Worm (Caenorhabditis elegans) whole organism, late embryonic: Measurements from ENCODE around the gene cap-2.

Experiments
- C08G9.2 ChIP-seq: sonication (generic microtip); optimal IDR thresholded peaks from 2 replicates; lab custom pipeline; 2016; ENCODE audit warnings: mild to moderate bottlenecking, missing genetic modification characterization, moderate library complexity, missing compliant biosample characterization
- C38D4.7 ChIP-seq: fragments of 200-800 bp; sonication (Bioruptor generic); optimal IDR thresholded peaks from 2 replicates; lab custom pipeline; 2018; ENCODE audit warnings: mild to moderate bottlenecking, missing genetic modification characterization, moderate library complexity, missing compliant biosample characterization
- F13H6.1 ChIP-seq: sonication (generic microtip); optimal IDR thresholded peaks from 2 replicates; lab custom pipeline; 2016; ENCODE audit warnings: missing genetic modification characterization, missing compliant biosample characterization
- K02D7.2 ChIP-seq: sonication (generic microtip); optimal IDR thresholded peaks from 2 replicates; lab custom pipeline; 2017; ENCODE audit warnings: mild to moderate bottlenecking, missing genetic modification characterization, missing compliant biosample characterization
- K09A11.1 ChIP-seq: sonication (generic microtip); optimal IDR thresholded peaks from 2 replicates; lab custom pipeline; 2017; ENCODE audit warnings: antibody characterized with exemption, mild to moderate bottlenecking, missing genetic modification characterization, missing compliant biosample characterization; ENCODE audit not compliant: insufficient read depth
- T23F11.4 ChIP-seq: fragments of 200-800 bp; sonication (Bioruptor generic); optimal IDR thresholded peaks from 2 replicates; lab custom pipeline; 2018; ENCODE audit warnings: mild to moderate bottlenecking, missing genetic modification characterization, missing compliant biosample characterization
- Y22D7AL.16 ChIP-seq: sonication (generic microtip); optimal IDR thresholded peaks from 2 replicates; lab custom pipeline; 2016; ENCODE audit warnings: missing genetic modification characterization, missing compliant biosample characterization
- ahr-1 ChIP-seq: sonication (generic microtip); optimal IDR thresholded peaks from 2 replicates; lab custom pipeline; 2016; ENCODE audit warnings: missing genetic modification characterization, missing compliant biosample characterization
- ama-1 ChIP-seq: fragments of 150-350 bp; optimal IDR thresholded peaks from 2 replicates; lab custom pipeline; 2014
- ceh-14 ChIP-seq: sonication (generic microtip); optimal IDR thresholded peaks from 2 replicates; lab custom pipeline; 2016; ENCODE audit warnings: missing genotype, missing genetic modification characterization, missing compliant biosample characterization
- ceh-18 ChIP-seq: sonication (generic microtip); optimal IDR thresholded peaks from 2 replicates; lab custom pipeline; 2016; ENCODE audit warnings: missing genetic modification characterization, missing compliant biosample characterization
- ceh-19 ChIP-seq: fragments of 200-800 bp; sonication (Bioruptor generic); optimal IDR thresholded peaks from 2 replicates; lab custom pipeline; 2018; ENCODE audit warnings: mild to moderate bottlenecking, missing genetic modification characterization, missing compliant biosample characterization
- ceh-2 ChIP-seq: sonication (generic microtip); optimal IDR thresholded peaks from 2 replicates; lab custom pipeline; 2016; ENCODE audit warnings: missing genotype, missing genetic modification characterization, missing compliant biosample characterization
- ceh-22 ChIP-seq: sonication (generic microtip); optimal IDR thresholded peaks from 2 replicates; lab custom pipeline; 2017; ENCODE audit warnings: missing biosample characterization, missing genetic modification characterization
- ceh-30 ChIP-seq: fragments of 150-350 bp; optimal IDR thresholded peaks from 2 replicates; lab custom pipeline; 2014; ENCODE audit warnings: missing biosample characterization, missing genetic modification characterization
- ceh-31 ChIP-seq: sonication (generic microtip); optimal IDR thresholded peaks from 2 replicates; lab custom pipeline; 2016; ENCODE audit warnings: missing genetic modification characterization, missing compliant biosample characterization
- ceh-34 ChIP-seq: sonication (generic microtip); optimal IDR thresholded peaks from 2 replicates; lab custom pipeline; 2016; ENCODE audit warnings: mild to moderate bottlenecking, missing genetic modification characterization, missing compliant biosample characterization
- ceh-6 ChIP-seq: fragments of 200-800 bp; sonication (Bioruptor generic); optimal IDR thresholded peaks from 2 replicates; lab custom pipeline; 2018; ENCODE audit warnings: mild to moderate bottlenecking, missing genetic modification characterization, missing compliant biosample characterization
- dmd-4 ChIP-seq: sonication (generic microtip); optimal IDR thresholded peaks from 2 replicates; lab custom pipeline; 2016; ENCODE audit warnings: borderline replicate concordance, missing genetic modification characterization, missing compliant biosample characterization
- dve-1 ChIP-seq: sonication (generic microtip); optimal IDR thresholded peaks from 2 replicates; lab custom pipeline; 2017; ENCODE audit warnings: antibody characterized with exemption, mild to moderate bottlenecking, missing genetic modification characterization, missing compliant biosample characterization
- elt-2 ChIP-seq: sonication (generic microtip); optimal IDR thresholded peaks from 2 replicates; lab custom pipeline; 2016; ENCODE audit warnings: missing genetic modification reagents, missing genetic modification characterization, missing compliant biosample characterization
- elt-4 ChIP-seq: sonication (generic microtip); optimal IDR thresholded peaks from 2 replicates; lab custom pipeline; 2016; ENCODE audit warnings: missing genetic modification characterization, missing compliant biosample characterization
- ets-4 ChIP-seq: sonication (generic microtip); optimal IDR thresholded peaks from 2 replicates; lab custom pipeline; 2016; ENCODE audit warnings: missing genetic modification characterization, missing compliant biosample characterization
- fax-1 ChIP-seq: sonication (generic microtip); optimal IDR thresholded peaks from 2 replicates; lab custom pipeline; 2016; ENCODE audit warnings: missing genotype, missing genetic modification characterization, missing compliant biosample characterization
- gmeb-2 ChIP-seq: sonication (generic microtip); optimal IDR thresholded peaks from 2 replicates; lab custom pipeline; 2016; ENCODE audit warnings: missing genetic modification characterization, inconsistent platforms, missing compliant biosample characterization
- hlh-15 ChIP-seq: sonication (generic microtip); optimal IDR thresholded peaks from 2 replicates; lab custom pipeline; 2016; ENCODE audit warnings: missing genetic modification characterization, missing compliant biosample characterization
- hlh-30 ChIP-seq: sonication (generic microtip); optimal IDR thresholded peaks from 2 replicates; lab custom pipeline; 2017; ENCODE audit warnings: antibody characterized with exemption, missing genetic modification characterization, missing compliant biosample characterization; ENCODE audit not compliant: insufficient read depth
- hlh-6 ChIP-seq: sonication (generic microtip); optimal IDR thresholded peaks from 2 replicates; lab custom pipeline; 2016; ENCODE audit warnings: missing genotype, missing genetic modification characterization, missing compliant biosample characterization
- hlh-8 ChIP-seq: sonication (generic microtip); optimal IDR thresholded peaks from 2 replicates; lab custom pipeline; 2016; ENCODE audit warnings: missing genotype, missing genetic modification characterization, missing compliant biosample characterization
- lim-6 ChIP-seq: sonication (generic microtip); optimal IDR thresholded peaks from 2 replicates; lab custom pipeline; 2016; ENCODE audit warnings: missing genetic modification characterization, missing compliant biosample characterization
- lin-11 ChIP-seq: fragments of 200-800 bp; sonication (Bioruptor generic); optimal IDR thresholded peaks from 2 replicates; lab custom pipeline; 2018; ENCODE audit warnings: mild to moderate bottlenecking, missing genetic modification characterization, missing compliant biosample characterization
- madf-2 ChIP-seq: sonication (generic microtip); optimal IDR thresholded peaks from 2 replicates; lab custom pipeline; 2017; ENCODE audit warnings: missing genetic modification characterization, missing compliant biosample characterization
- nfya-1 ChIP-seq: sonication (generic microtip); optimal IDR thresholded peaks from 2 replicates; lab custom pipeline; 2017; ENCODE audit warnings: missing genetic modification characterization, mild to moderate bottlenecking, missing compliant biosample characterization, antibody characterized with exemption, moderate library complexity
- nhr-11 ChIP-seq: fragments of 150-350 bp; optimal IDR thresholded peaks from 2 replicates; lab custom pipeline; 2014; ENCODE audit warnings: missing biosample characterization, missing genetic modification characterization
- nhr-232 ChIP-seq: sonication (generic microtip); optimal IDR thresholded peaks from 2 replicates; lab custom pipeline; 2016; ENCODE audit warnings: missing genetic modification characterization, missing compliant biosample characterization
- odd-2 ChIP-seq: sonication (generic microtip); optimal IDR thresholded peaks from 2 replicates; lab custom pipeline; 2017; ENCODE audit warnings: antibody characterized with exemption, mild to moderate bottlenecking, missing genetic modification characterization, missing compliant biosample characterization
- pag-3 ChIP-seq: sonication (generic microtip); optimal IDR thresholded peaks from 2 replicates; lab custom pipeline; 2016; ENCODE audit warnings: missing compliant biosample characterization, missing genetic modification characterization, borderline replicate concordance
- pax-1 ChIP-seq: fragments of 150-350 bp; optimal IDR thresholded peaks from 2 replicates; lab custom pipeline; 2014; ENCODE audit warnings: missing biosample characterization, missing genetic modification characterization
- pha-2 ChIP-seq: sonication (generic microtip); optimal IDR thresholded peaks from 2 replicates; lab custom pipeline; 2017; ENCODE audit warnings: mild to moderate bottlenecking, missing genetic modification characterization, missing compliant biosample characterization
- pha-4 ChIP-seq: fragments of 150-350 bp; optimal IDR thresholded peaks from 2 replicates; lab custom pipeline; 2018; ENCODE audit warnings: missing biosample characterization, missing genetic modification reagents, missing genetic modification characterization
- pqm-1 ChIP-seq: sonication (generic microtip); optimal IDR thresholded peaks from 2 replicates; lab custom pipeline; 2016; ENCODE audit warnings: missing genetic modification characterization, missing compliant biosample characterization
- pros-1 ChIP-seq: fragments of 150-350 bp; optimal IDR thresholded peaks from 2 replicates; lab custom pipeline; 2014; ENCODE audit warnings: missing biosample characterization, missing genetic modification reagents, missing genetic modification characterization
- ref-2 ChIP-seq: sonication (generic microtip); optimal IDR thresholded peaks from 2 replicates; lab custom pipeline; 2016; ENCODE audit warnings: missing genetic modification characterization, missing compliant biosample characterization
- rnt-1 ChIP-seq: sonication (generic microtip); optimal IDR thresholded peaks from 2 replicates; lab custom pipeline; 2016; ENCODE audit warnings: missing genetic modification characterization, missing compliant biosample characterization
- sdc-2 ChIP-seq: sonication (generic microtip); optimal IDR thresholded peaks from 2 replicates; lab custom pipeline; 2016; ENCODE audit warnings: missing genotype, missing genetic modification characterization, missing compliant biosample characterization
- sox-2 ChIP-seq: fragments of 200-800 bp; sonication (Bioruptor generic); IDR thresholded peaks from 2 replicates; pipeline ENCODE4 v1.3.6; 2022; ENCODE audit warnings: missing genetic modification reagents, missing genetic modification characterization, missing compliant biosample characterization
- syd-9 ChIP-seq: sonication (generic microtip); optimal IDR thresholded peaks from 2 replicates; lab custom pipeline; 2016; ENCODE audit warnings: mild to moderate bottlenecking, missing genetic modification characterization, moderate library complexity, missing compliant biosample characterization
- tbx-2 ChIP-seq: sonication (generic microtip); optimal IDR thresholded peaks from 2 replicates; lab custom pipeline; 2016; ENCODE audit warnings: missing genetic modification characterization, missing compliant biosample characterization
- ttx-3 ChIP-seq: sonication (generic microtip); optimal IDR thresholded peaks from 2 replicates; lab custom pipeline; 2016; ENCODE audit warnings: missing genetic modification reagents, missing genetic modification characterization, missing compliant biosample characterization
- unc-3 ChIP-seq, 2 experiments: fragments of 200-800 bp in 1 of 2; sonication (Bioruptor generic) in 1 of 2; sonication (generic microtip) in 1 of 2; conservative IDR thresholded peaks in 1 of 2; optimal IDR thresholded peaks in 1 of 2; 2 replicates each; pipeline versions ENCODE4 v1.3.6 to Lab custom; 2016 to 2022; ENCODE audit warnings: missing compliant biosample characterization in 2 of 2, missing genetic modification characterization in 2 of 2, missing genetic modification reagents in 1 of 2
- unc-55 ChIP-seq: sonication (generic microtip); optimal IDR thresholded peaks from 2 replicates; lab custom pipeline; 2017; ENCODE audit warnings: missing biosample characterization, missing genetic modification reagents, missing genetic modification characterization
- unc-86 ChIP-seq: sonication (generic microtip); optimal IDR thresholded peaks from 2 replicates; lab custom pipeline; 2016; ENCODE audit warnings: missing genetic modification characterization, missing compliant biosample characterization

cap-2 gene

DNA sequence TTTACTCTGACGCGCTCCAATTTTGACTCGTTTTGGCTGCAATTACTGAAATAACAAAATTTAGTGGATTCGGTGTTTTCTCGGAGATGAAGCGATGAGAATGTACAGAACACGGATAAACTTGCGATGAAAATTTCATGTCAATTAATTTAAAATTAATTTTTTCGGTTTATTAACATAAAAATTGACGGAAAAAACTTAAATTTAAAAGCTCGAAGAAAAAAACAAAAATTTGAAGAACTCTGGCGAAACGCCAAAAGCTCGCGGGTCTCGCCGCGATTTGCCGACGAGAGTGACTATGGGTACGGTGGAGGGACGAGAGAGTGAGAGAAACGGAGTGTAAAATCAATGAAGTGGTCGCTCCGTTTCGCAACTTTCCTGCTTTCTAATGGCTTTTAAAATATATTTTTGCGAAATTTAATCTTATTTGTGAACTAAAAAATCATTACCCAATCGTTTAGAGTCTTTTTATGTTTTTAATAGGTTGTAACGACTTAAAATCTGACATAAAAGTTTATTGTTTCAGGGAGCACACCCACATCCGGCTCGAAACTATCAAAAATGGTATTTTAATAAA, at the start of gene cap-2, which contains the start of gene gmps-1:
TSS of gene cap-2 (plus strand) at position 527 of the 577 bp plus-strand sequence.
TSS of gene gmps-1 (minus strand) at position 51 of the 577 bp plus-strand sequence.
- TF ChIP-seq pqm-1 (tag; lab: Kevin White, UChicago) (no peak), pha-2 (tag; lab: Kevin White, UChicago) (peak; percentile 10), fax-1 (tag; lab: Kevin White, UChicago) (no peak), elt-4 (no peak), hlh-8 (tag; lab: Kevin White, UChicago) (peak; percentile 19), K09A11.1 (no peak), unc-55 (GFP tag; lab: Kevin White, UChicago) (peak; percentile 1), ceh-22 (tag; lab: Kevin White, UChicago) (no peak), sox-2 (GFP tag; lab: Robert Waterston, UW) (no peak; the same call in 1 of the 2 replicates), C38D4.7 (GFP tag; lab: Kevin White, UChicago) (no peak), K02D7.2 (no peak), lin-11 (tag; lab: Kevin White, UChicago) (peak; percentile 6), pros-1 (tag; lab: Kevin White, UChicago) (no peak), odd-2 (tag; lab: Kevin White, UChicago) (no peak), pax-1 (peak; percentile 56), nhr-11 (no peak), lim-6 (no peak), ceh-31 (peak; percentile 78), ceh-2 (tag; lab: Kevin White, UChicago) (peak; percentile 2), F13H6.1 (tag; lab: Kevin White, UChicago) (no peak), ceh-14 (tag; lab: Kevin White, UChicago) (peak; percentile 40), C08G9.2 (tag; lab: Kevin White, UChicago) (peak; percentile 47), pag-3 (no peak), hlh-30 (tag; lab: Kevin White, UChicago) (no peak), pha-4 (tag; lab: Kevin White, UChicago) (no peak), syd-9 (tag; lab: Kevin White, UChicago) (no peak), dmd-4 (tag; lab: Kevin White, UChicago) (no peak), unc-3 (GFP tag; conservative IDR thresholded peaks at IDR 0.05; lab: Robert Waterston, UW) (peak; percentile 53; the same call in 1 of the 2 replicates), unc-3 (tag; optimal IDR thresholded peaks at IDR 0.05; lab: Kevin White, UChicago) (no peak), unc-86 (tag; lab: Kevin White, UChicago) (peak; percentile 30), ceh-30 (tag; lab: Kevin White, UChicago) (no peak), ceh-18 (tag; lab: Kevin White, UChicago) (peak; percentile 76), T23F11.4 (GFP tag; lab: Kevin White, UChicago) (no peak), ceh-19 (GFP tag; lab: Kevin White, UChicago) (no peak), Y22D7AL.16 (tag; lab: Kevin White, UChicago) (no peak), ahr-1 (tag; lab: Kevin White, UChicago) (no peak), ceh-6 (GFP tag; lab: Kevin White, UChicago) (no peak), sdc-2 (tag; lab: Kevin White, UChicago) (no peak), dve-1 (tag; lab: Kevin White, UChicago) (peak; percentile 36), ama-1 (no peak), hlh-6 (tag; lab: Kevin White, UChicago) (no peak), tbx-2 (tag; lab: Kevin White, UChicago) (peak; percentile 80), ref-2 (tag; lab: Kevin White, UChicago) (no peak), hlh-15 (tag; lab: Kevin White, UChicago) (no peak), nfya-1 (tag; lab: Kevin White, UChicago) (peak; percentile 95), ttx-3 (tag; lab: Kevin White, UChicago) (no peak), rnt-1 (peak; percentile 29), nhr-232 (no peak), gmeb-2 (no peak), madf-2 (no peak), ets-4 (tag; lab: Kevin White, UChicago) (peak; percentile 22), ceh-34 (tag; lab: Kevin White, UChicago) (peak; percentile 71), elt-2 (tag; lab: Kevin White, UChicago) (peak; percentile 63)
